Worm (Caenorhabditis elegans): ENCODE measurements around the gene rpt-3.

DNA sequence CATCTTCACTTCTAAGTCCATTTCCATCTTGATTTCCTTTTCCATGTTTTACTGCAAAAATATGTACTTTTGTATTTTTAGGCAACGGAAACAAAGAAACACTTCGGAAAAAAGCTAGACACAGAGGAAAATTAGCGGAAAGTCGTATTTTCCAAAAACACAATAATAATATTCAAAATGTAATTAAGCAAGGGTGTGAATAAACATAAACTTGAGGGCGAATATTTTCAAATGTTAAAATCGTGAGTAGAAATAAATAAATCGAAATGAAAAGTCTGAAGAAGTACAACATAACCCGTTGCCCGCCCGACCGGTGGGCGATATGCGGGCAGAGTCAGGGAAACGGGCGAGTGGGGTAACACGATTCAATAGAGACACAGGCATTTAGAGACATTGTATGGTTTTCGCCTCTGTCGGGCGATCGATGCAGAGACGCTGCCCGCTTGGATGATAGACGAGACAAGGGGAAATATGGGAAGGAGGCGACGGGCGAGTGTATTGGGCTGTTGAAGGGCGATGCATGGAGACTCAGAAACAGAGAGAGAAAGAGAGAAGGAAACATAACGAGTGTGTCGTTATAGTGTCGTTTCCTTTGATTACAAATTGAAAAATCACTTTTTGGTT is 47.5 kb downstream of the rpt-3 start, which contains the start of gene C09E7.4:
- no peak for TF ChIP-seq unc-86 (tag; optimal IDR thresholded peaks at IDR 0.05)
- TF ChIP-seq unc-55 (GFP tag; optimal IDR thresholded peaks at IDR 0.05): peak; percentile 94
- TF ChIP-seq ets-4 (tag; optimal IDR thresholded peaks at IDR 0.05): peak; percentile 16
